Worm (Caenorhabditis elegans) whole organism, midembryonic: ENCODE data around the gene pab-2.

Source experiments
- T22C8.4 ChIP-seq: fragments of 200-800 bp; sonication (Bioruptor generic); IDR thresholded peaks from 2 replicates; pipeline ENCODE4 v1.3.6; 2022; ENCODE audit warnings: missing genetic modification characterization, missing compliant biosample characterization
- ztf-23 ChIP-seq: fragments of 200-800 bp; sonication (Bioruptor generic); IDR thresholded peaks from 2 replicates; pipeline ENCODE4 v1.3.6; 2022; ENCODE audit warnings: missing genetic modification reagents, missing genetic modification characterization, missing compliant biosample characterization
- ztf-29 ChIP-seq: fragments of 200-800 bp; sonication (Bioruptor generic); IDR thresholded peaks from 2 replicates; pipeline ENCODE4 v1.3.6; 2022; ENCODE audit warnings: missing genetic modification reagents, missing genetic modification characterization, missing compliant biosample characterization

- no peak for TF ChIP-seq ztf-29
- no peak for TF ChIP-seq T22C8.4 (GFP tag; lab: Robert Waterston, UW)
- no peak for TF ChIP-seq ztf-23 (GFP tag; lab: Robert Waterston, UW)
Observed at ce11 chrX:13532424-13533309, 5.5 kb upstream of the pab-2 start, which contains the start of gene acr-12.
